Fruit fly (Drosophila melanogaster): ENCODE measurements around the gene Alg9.

The Alg9 gene

DNA sequence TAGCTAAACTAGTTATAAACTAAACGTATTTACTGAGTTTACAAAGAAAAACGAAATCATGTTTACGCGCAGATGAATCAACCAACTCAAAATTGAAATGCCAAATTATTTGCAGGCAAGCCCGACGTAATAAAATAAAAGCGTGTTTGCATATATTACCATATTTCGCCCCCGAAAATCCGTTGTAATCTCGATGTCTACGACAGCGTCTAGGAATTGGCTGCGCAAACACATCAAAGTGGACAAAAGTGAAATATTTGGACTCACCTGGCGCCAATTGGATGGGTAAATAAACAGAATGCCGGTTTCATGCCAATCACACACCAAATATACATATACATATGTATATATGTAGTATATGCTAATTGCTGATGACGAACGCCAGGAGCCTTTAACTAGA, 14.7 kb downstream of the Alg9 start:
- TF ChIP-seq Myc (optimal IDR thresholded peaks at IDR 0.05) (no peak), sv (GFP tag; optimal IDR thresholded peaks at IDR 0.05) (no peak), sage (GFP tag; optimal IDR thresholded peaks at IDR 0.05) (no peak), Dfd (GFP tag; optimal IDR thresholded peaks at IDR 0.05) (no peak)

DNA sequence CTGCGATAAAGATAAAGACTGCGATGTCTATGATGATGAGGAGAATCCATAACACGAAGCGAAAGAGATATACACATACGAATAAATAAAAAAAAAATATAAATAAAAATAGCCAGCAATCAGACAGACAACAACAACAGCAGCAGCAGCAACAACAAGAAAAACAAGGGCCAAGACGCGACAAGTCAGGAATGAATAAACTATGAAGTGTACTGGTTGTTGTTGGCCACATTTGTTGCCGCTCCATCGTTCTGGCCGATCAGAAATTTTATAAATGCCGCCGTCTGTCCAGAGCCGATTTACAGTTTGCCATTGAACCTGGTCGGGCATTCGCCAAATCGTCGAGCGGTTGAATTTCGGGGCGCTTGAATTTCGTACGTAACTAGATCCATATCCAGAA, 15.9 kb downstream of the Alg9 start, which contains the start of gene Jhbp7:
Gene Jhbp7, plus strand, starts transcription at position 301 of the 400 bp plus-strand sequence.
- TF ChIP-seq pan (optimal IDR thresholded peaks at IDR 0.05) (no peak), CrebA (GFP tag; optimal IDR thresholded peaks at IDR 0.05; ENCODE audit: borderline replicate concordance) (no peak), fru (GFP tag; optimal IDR thresholded peaks at IDR 0.05) (no peak), CG32264 (GFP tag; optimal IDR thresholded peaks at IDR 0.05) (no peak)

DNA sequence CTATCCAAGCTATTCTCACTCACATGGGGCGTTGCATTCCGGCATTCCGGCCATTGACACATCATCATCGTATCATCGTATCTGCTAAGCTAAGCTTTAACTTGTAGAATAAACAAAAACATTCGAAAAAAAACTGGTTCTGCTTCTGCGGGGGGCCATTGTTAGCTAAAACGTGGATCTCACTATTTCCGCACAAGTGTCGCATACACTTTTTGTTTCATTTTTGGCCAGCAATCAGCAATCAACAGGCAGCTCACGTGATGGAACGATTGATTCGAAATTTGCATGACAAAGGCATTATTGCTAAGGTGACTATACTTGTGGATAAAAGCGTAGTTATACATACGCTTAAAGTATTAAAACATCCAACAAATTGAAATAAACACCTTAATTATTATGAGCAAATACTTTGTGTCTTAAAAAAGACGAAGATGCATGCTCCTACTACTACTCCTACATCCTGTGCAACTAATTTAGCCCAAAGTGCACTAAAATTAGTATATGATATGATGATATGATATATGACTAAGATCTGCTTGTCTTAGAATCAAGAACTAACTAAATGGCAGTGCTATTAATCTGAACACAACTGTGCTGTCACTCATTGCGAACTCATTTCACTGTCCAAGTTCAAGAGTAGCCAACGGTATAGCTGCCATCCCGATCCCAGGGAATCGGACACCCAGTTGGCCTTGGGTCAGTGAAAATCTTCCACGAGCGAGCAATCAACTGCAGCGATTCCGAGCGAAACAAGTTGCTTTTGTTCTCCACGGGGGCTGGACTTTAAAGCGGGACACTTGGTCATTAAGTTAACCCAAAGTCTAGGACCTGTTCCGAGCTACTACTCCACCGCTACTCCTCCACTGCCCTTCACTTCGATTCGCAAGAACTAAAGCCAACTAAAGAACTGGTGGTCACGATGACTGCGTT, 17.6 kb downstream of the Alg9 start:
- TF ChIP-seq brk (GFP tag; optimal IDR thresholded peaks at IDR 0.05) (no peak), ey (GFP tag; optimal IDR thresholded peaks at IDR 0.05) (no peak), CG9705 (GFP tag; optimal IDR thresholded peaks at IDR 0.05) (no peak), Hnf4 (GFP tag; optimal IDR thresholded peaks at IDR 0.05) (no peak), Dif (GFP tag; optimal IDR thresholded peaks at IDR 0.05; ENCODE audit: partially characterized antibody) (no peak), psq (GFP tag; optimal IDR thresholded peaks at IDR 0.05) (no peak), Mio (GFP tag; optimal IDR thresholded peaks at IDR 0.05) (no peak), h (GFP tag; optimal IDR thresholded peaks at IDR 0.05) (no peak), foxo (GFP tag; optimal IDR thresholded peaks at IDR 0.05) (no peak), N (GFP tag; optimal IDR thresholded peaks at IDR 0.05) (no peak), Rel (GFP tag; optimal IDR thresholded peaks at IDR 0.05) (no peak), Rel (tag; optimal IDR thresholded peaks at IDR 0.05) (no peak), tai (GFP tag; optimal IDR thresholded peaks at IDR 0.05) (no peak), dl (GFP tag; optimal IDR thresholded peaks at IDR 0.05; ENCODE audit: insufficient read depth in 1 of 2, partially characterized antibody in 2 of 2) (no peak)

DNA sequence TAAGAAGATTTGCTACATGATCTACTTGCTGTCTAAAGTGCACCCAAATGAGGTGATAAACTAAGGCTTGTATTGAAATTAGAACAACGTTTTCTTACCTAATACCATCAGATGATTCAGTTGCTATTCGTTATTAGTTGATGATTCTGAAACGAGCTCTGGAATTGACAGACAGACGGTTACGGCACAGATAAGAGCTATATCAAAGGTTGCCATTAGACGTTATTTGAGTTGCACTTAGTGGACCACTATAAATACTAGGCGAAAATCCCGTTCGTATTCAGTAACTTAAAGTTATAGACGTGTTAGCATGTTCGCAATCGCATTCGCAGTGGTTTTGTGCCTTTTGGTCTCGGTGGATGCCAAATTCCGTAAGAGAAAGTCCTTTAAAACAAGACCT, 18.5 kb downstream of the Alg9 start, which contains the start of gene to:
Gene to, plus strand, starts transcription at position 301 of the 400 bp plus-strand sequence.
- no peak for TF ChIP-seq Abd-B (GFP tag; optimal IDR thresholded peaks at IDR 0.05)
- TF ChIP-seq h (GFP tag; optimal IDR thresholded peaks at IDR 0.05) = no peak
- TF ChIP-seq GATAd (GFP tag; optimal IDR thresholded peaks at IDR 0.05) = no peak
- TF ChIP-seq fru (GFP tag; optimal IDR thresholded peaks at IDR 0.05) = no peak
- no peak for TF ChIP-seq psq (GFP tag; optimal IDR thresholded peaks at IDR 0.05)
- no peak for TF ChIP-seq usp (GFP tag; optimal IDR thresholded peaks at IDR 0.05)
- TF ChIP-seq OdsH (GFP tag; optimal IDR thresholded peaks at IDR 0.05) = no peak

DNA sequence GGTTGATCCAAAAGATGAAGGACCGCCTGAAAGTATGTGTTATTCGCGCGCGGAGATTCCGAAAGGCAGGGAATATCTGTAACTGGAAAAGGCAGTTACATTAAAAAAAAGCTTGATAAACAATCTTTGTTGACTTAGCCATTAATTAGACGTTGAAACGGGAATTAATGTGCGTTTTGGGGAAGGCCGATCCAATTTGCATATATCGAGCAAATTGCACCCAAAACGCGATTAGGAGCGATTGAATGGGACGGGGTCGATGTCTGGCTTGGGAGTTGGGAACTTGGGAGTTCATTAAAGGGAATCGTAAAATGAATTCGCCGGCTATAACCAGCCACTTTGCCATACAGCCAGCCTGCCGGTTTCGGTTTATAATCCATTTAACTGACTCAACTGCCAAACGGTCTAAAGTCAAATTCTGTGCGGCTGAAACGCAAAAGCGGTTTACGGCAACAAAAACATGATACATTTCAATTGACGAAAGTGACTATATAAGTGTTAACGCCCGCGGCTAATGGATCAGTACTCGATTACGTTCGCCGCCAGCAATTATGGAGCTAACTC, 20.2 kb downstream of the Alg9 start, which contains the start of gene CG11854:
Gene CG11854, plus strand, starts transcription at position 514 of the 564 bp plus-strand sequence.
- TF ChIP-seq GATAd (GFP tag; optimal IDR thresholded peaks at IDR 0.05) (no peak), Rel (GFP tag; optimal IDR thresholded peaks at IDR 0.05) (no peak), Rel (tag; optimal IDR thresholded peaks at IDR 0.05) (peak; percentile 76)

DNA sequence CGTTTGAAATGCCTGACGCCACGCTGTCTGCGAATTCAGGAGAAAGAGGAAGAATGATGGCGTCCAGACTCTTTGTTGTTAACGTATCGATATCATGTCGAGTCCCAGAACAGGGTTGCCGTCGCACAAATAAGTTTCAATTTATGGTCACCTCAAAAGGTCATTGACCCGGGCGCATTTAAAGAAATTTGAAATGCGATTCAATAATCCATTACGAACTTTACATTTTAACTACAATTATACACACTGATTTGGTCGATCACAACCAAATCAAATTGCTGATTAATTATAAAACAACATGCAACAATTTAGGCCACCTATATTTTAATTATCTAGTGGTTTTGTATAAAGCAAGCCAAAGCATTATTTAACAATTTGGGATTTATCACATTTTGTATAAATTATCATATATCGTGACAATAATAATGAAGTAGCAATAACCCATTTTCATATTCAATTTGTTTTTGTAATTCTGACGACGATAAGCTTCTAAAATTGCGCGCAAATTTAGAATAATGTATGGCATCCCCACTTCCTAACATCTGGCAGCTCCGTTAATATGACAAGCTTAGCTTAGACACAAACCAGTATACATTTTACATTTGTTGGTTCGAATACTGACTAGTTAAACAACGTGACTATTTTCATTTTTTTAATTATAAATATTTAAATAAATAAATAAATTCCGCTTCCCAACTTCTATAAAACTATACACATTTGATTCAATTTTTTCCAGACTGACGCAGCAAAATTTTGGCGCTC, 23.8 kb downstream of the Alg9 start, which contains the start of gene bam:
Gene bam, minus strand, starts transcription at position 58 of the 762 bp plus-strand sequence.
- TF ChIP-seq dsf (GFP tag; optimal IDR thresholded peaks at IDR 0.05; ENCODE audit: borderline replicate concordance) (no peak), dmrt93B (GFP tag; optimal IDR thresholded peaks at IDR 0.05) (no peak), Mio (GFP tag; optimal IDR thresholded peaks at IDR 0.05) (no peak), jim (GFP tag; optimal IDR thresholded peaks at IDR 0.05) (no peak), br (GFP tag; optimal IDR thresholded peaks at IDR 0.05) (no peak), Myc (optimal IDR thresholded peaks at IDR 0.05) (peak; percentile 51), brk (GFP tag; optimal IDR thresholded peaks at IDR 0.05) (no peak), Hr83 (GFP tag; optimal IDR thresholded peaks at IDR 0.05; ENCODE audit: poor library complexity, severe bottlenecking) (no peak), ey (GFP tag; optimal IDR thresholded peaks at IDR 0.05) (no peak), rgr (GFP tag; optimal IDR thresholded peaks at IDR 0.05) (no peak), psq (GFP tag; optimal IDR thresholded peaks at IDR 0.05) (no peak), CG32264 (GFP tag; optimal IDR thresholded peaks at IDR 0.05) (no peak), Rel (GFP tag; optimal IDR thresholded peaks at IDR 0.05) (no peak), Rel (tag; optimal IDR thresholded peaks at IDR 0.05) (peak; percentile 77), N (GFP tag; optimal IDR thresholded peaks at IDR 0.05) (no peak), tai (GFP tag; optimal IDR thresholded peaks at IDR 0.05) (no peak), GATAd (GFP tag; optimal IDR thresholded peaks at IDR 0.05) (no peak), OdsH (GFP tag; optimal IDR thresholded peaks at IDR 0.05) (no peak), usp (GFP tag; optimal IDR thresholded peaks at IDR 0.05) (no peak)
